Fruit fly (Drosophila melanogaster) S2 (cell line): ENCODE data around the gene Arpc2.

Source experiments
- CG8478 ChIP-seq: fragments of >200 bp; optimal IDR thresholded peaks from 2 replicates; lab custom pipeline; 2018
- CTCF ChIP-seq, 2 experiments: fragments of >200 bp; optimal IDR thresholded peaks; 2 replicates each; lab custom pipeline; 2018

DNA sequence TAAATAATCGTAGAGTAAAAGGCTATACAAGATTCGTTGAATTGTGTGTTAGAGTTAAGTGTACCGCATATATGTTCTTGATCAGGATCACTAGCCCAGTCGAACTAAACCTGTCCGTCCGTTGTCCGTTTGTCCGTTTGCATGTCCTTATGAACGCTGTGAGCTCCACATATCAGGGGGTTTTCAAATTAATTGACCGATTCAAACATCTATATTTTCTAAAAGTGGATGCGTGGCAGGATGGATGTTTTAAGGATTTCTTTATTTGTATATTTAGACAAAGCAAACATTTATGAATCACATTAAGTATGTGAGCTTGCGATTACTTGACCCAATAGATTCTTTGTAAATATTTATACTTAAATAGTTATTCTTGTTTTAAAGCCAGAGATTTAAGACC lies 18.3 kb downstream of the Arpc2 start:
- no peak for TF ChIP-seq CG8478 (lab: Kevin White, UChicago)
- no peak for TF ChIP-seq CTCF (optimal IDR thresholded peaks at IDR 0.05; lab: Kevin White, UChicago)
